Fruit fly (Drosophila melanogaster): ENCODE measurements around the gene CG14089.
A peak's percentile ranks its signal among the peaks of the same experiment; 100 is the strongest.

The CG14089 gene

dm6 chr3L:19314877-19315276, 34.3 kb upstream of the CG14089 start (continued):
- TF ChIP-seq Xbp1 (GFP tag; optimal IDR thresholded peaks at IDR 0.05) (peak; percentile 18), insv (GFP tag; optimal IDR thresholded peaks at IDR 0.05) (no peak), chif (GFP tag; optimal IDR thresholded peaks at IDR 0.05) (peak; percentile 10 to 13), NK7.1 (GFP tag; optimal IDR thresholded peaks at IDR 0.05) (no peak), Trl (optimal IDR thresholded peaks at IDR 0.05) (no peak), Trl (GFP tag; optimal IDR thresholded peaks at IDR 0.05) (peak; percentile 6), lmd (GFP tag; IDR thresholded peaks at IDR 0.05) (peak; percentile 28; the same call in 1 of the 2 replicates), CG6689 (GFP tag; IDR thresholded peaks at IDR 0.05) (peak; percentile 40; the same call in 1 of the 2 replicates), CG11093 (GFP tag; IDR thresholded peaks at IDR 0.05) (no peak), pita (GFP tag; optimal IDR thresholded peaks at IDR 0.05) (no peak), Ada2b (GFP tag; IDR thresholded peaks at IDR 0.05) (0 out of 2 replicates have a peak, but pooled peaks have one; percentile 28), Sox102F (GFP tag; optimal IDR thresholded peaks at IDR 0.05) (no peak), tio (GFP tag; optimal IDR thresholded peaks at IDR 0.05) (peak; percentile 35), odd (GFP tag; optimal IDR thresholded peaks at IDR 0.05) (no peak), CG4404 (GFP tag; IDR thresholded peaks at IDR 0.05) (peak; percentile 49; the same call in 1 of the 2 replicates), CG4820 (GFP tag; optimal IDR thresholded peaks at IDR 0.05) (peak; percentile 15), fd96Cb (tag; optimal IDR thresholded peaks at IDR 0.05) (peak; percentile 34), ase (GFP tag; IDR thresholded peaks at IDR 0.05) (peak; percentile 19; the same call in 1 of the 3 replicates)

dm6 chr3L:19294613-19295299, 14.2 kb upstream of the CG14089 start:
- TF ChIP-seq CG2199 (GFP tag; IDR thresholded peaks at IDR 0.05), result peak; percentile 89
- TF ChIP-seq pita (GFP tag; optimal IDR thresholded peaks at IDR 0.05), result peak; percentile 50
- TF ChIP-seq CG10147 (GFP tag; optimal IDR thresholded peaks at IDR 0.05), result peak; percentile 19
- peak; percentile 55 for TF ChIP-seq CG12299 (tag; optimal IDR thresholded peaks at IDR 0.05)
- peak; percentile 80 for TF ChIP-seq kay (GFP tag; optimal IDR thresholded peaks at IDR 0.05)
- no peak for TF ChIP-seq CG12391 (tag; optimal IDR thresholded peaks at IDR 0.05)
- peak; percentile 6; the same call in 1 of the 2 replicates for TF ChIP-seq Nf-YA (GFP tag; IDR thresholded peaks at IDR 0.05)
- TF ChIP-seq seq (GFP tag; IDR thresholded peaks at IDR 0.05), result 0 out of 2 replicates have a peak, but pooled peaks have one; percentile 50
- peak; percentile 73 for TF ChIP-seq gsb-n (tag; optimal IDR thresholded peaks at IDR 0.05)
- peak; percentile 4; the same call in 1 of the 2 replicates for TF ChIP-seq CG3847 (GFP tag; IDR thresholded peaks at IDR 0.05)
- TF ChIP-seq CG17829 (tag; optimal IDR thresholded peaks at IDR 0.05), result peak; percentile 40
- peak; percentile 78 for TF ChIP-seq Ets97D (GFP tag; optimal IDR thresholded peaks at IDR 0.05)
- peak; percentile 54 for TF ChIP-seq MBD-R2 (GFP tag; IDR thresholded peaks at IDR 0.05)
- peak; percentile 29 for TF ChIP-seq CG13894 (tag; optimal IDR thresholded peaks at IDR 0.05)
- TF ChIP-seq dan (GFP tag; IDR thresholded peaks at IDR 0.05), result no peak
- TF ChIP-seq Hmr (GFP tag; optimal IDR thresholded peaks at IDR 0.05), result peak; percentile 1
- peak; percentile 6 for TF ChIP-seq Hand (GFP tag; optimal IDR thresholded peaks at IDR 0.05)
- TF ChIP-seq Xrp1 (GFP tag; IDR thresholded peaks at IDR 0.05), result peak; percentile 1; the same call in 1 of the 2 replicates
- TF ChIP-seq CG11504 (tag; optimal IDR thresholded peaks at IDR 0.05), result peak; percentile 10
- peak; percentile 55 for TF ChIP-seq pros (GFP tag; optimal IDR thresholded peaks at IDR 0.05)
- TF ChIP-seq scrt (GFP tag; optimal IDR thresholded peaks at IDR 0.05), result peak; percentile 17
- TF ChIP-seq mirr (GFP tag; optimal IDR thresholded peaks at IDR 0.05), result peak; percentile 8
- TF ChIP-seq Deaf1 (tag; optimal IDR thresholded peaks at IDR 0.05), result peak; percentile 85
- peak; percentile 86 for TF ChIP-seq hkb (optimal IDR thresholded peaks at IDR 0.05)
- no peak for TF ChIP-seq hkb (GFP tag; IDR thresholded peaks at IDR 0.05)
- peak; percentile 95 for TF ChIP-seq CG7928 (GFP tag; optimal IDR thresholded peaks at IDR 0.05)
- TF ChIP-seq Hsf (GFP tag; optimal IDR thresholded peaks at IDR 0.05), result peak; percentile 11
- TF ChIP-seq Sin3A (optimal IDR thresholded peaks at IDR 0.05), result peak; percentile 80
- TF ChIP-seq CG14710 (tag; optimal IDR thresholded peaks at IDR 0.05), result peak; percentile 6
- TF ChIP-seq CG4360 (GFP tag; IDR thresholded peaks at IDR 0.05), result peak; percentile 99
- TF ChIP-seq vvl (GFP tag; IDR thresholded peaks at IDR 0.05), result 0 out of 2 replicates have a peak, but pooled peaks have one; percentile 5
- TF ChIP-seq Aef1 (GFP tag; IDR thresholded peaks at IDR 0.05), result peak; percentile 58; the same call in 2 of the 3 replicates
